Worm (Caenorhabditis elegans): Measurements from ENCODE around the gene C39E9.7.

- no peak for TF ChIP-seq elt-3 (tag; optimal IDR thresholded peaks at IDR 0.05)
- no peak for TF ChIP-seq ceh-16 (tag; optimal IDR thresholded peaks at IDR 0.05)
- TF ChIP-seq unc-62 (GFP tag; optimal IDR thresholded peaks at IDR 0.05) = no peak
- TF ChIP-seq lsy-2 (tag; optimal IDR thresholded peaks at IDR 0.05) = no peak
- no peak for TF ChIP-seq ztf-4 (tag; optimal IDR thresholded peaks at IDR 0.05)
- TF ChIP-seq mdl-1 (tag; optimal IDR thresholded peaks at IDR 0.05) = no peak
- TF ChIP-seq blmp-1 (tag; optimal IDR thresholded peaks at IDR 0.05; ENCODE audit: insufficient read depth) = no peak
- no peak for TF ChIP-seq zag-1 (tag; optimal IDR thresholded peaks at IDR 0.05)
- TF ChIP-seq snpc-4 (tag; optimal IDR thresholded peaks at IDR 0.05) = no peak
- TF ChIP-seq egl-27 (tag; optimal IDR thresholded peaks at IDR 0.05) = no peak
- TF ChIP-seq lin-13 (GFP tag; optimal IDR thresholded peaks at IDR 0.05) = no peak
- no peak for TF ChIP-seq sem-4 (tag; optimal IDR thresholded peaks at IDR 0.05)
- no peak for TF ChIP-seq nhr-129 (tag; optimal IDR thresholded peaks at IDR 0.05)
These were observed 24.0 kb downstream of the C39E9.7 start, which contains the start of gene F49E11.7 for ce11 chrIV:13052568-13052967.
